Fruit fly (Drosophila melanogaster) whole organism, embryonic: Measurements from ENCODE around the gene CG8892.

Source experiments
- Abd-B ChIP-seq: fragments of 200-800 bp; sonication (Bioruptor generic); optimal IDR thresholded peaks from 2 replicates; lab custom pipeline; 2018; ENCODE audit warnings: missing biosample characterization, mild to moderate bottlenecking, missing genetic modification characterization, moderate library complexity
- C15 ChIP-seq: fragments of 200-800 bp; sonication (Bioruptor generic); IDR thresholded peaks from 3 replicates; pipeline ENCODE4 v1.3.6; 2022; ENCODE audit warnings: missing biosample characterization, missing genetic modification characterization
- CG10147 ChIP-seq: fragments of 200-800 bp; sonication (Bioruptor generic); optimal IDR thresholded peaks from 2 replicates; lab custom pipeline; 2019; ENCODE audit warnings: missing biosample characterization, mild to moderate bottlenecking, missing genetic modification characterization, moderate library complexity
- CG10543 ChIP-seq: fragments of 200-800 bp; sonication (Bioruptor generic); optimal IDR thresholded peaks from 3 replicates; lab custom pipeline; 2017; ENCODE audit warnings: missing biosample characterization, mild to moderate bottlenecking, missing genetic modification characterization, moderate library complexity
- CG11398 ChIP-seq: fragments of 200-800 bp; sonication (Bioruptor generic); optimal IDR thresholded peaks from 2 replicates; lab custom pipeline; 2016; ENCODE audit warnings: missing biosample characterization, missing genetic modification characterization
- CG13894 ChIP-seq: fragments of 200-800 bp; sonication (Bioruptor generic); optimal IDR thresholded peaks from 3 replicates; lab custom pipeline; 2018; ENCODE audit warnings: missing biosample characterization, mild to moderate bottlenecking, missing genetic modification characterization, moderate library complexity
- CG14667 ChIP-seq: fragments of 200-800 bp; sonication (Bioruptor generic); IDR thresholded peaks from 2 replicates; pipeline ENCODE4 v1.3.6; 2022; ENCODE audit warnings: missing biosample characterization, missing genetic modification characterization
- CG15011 ChIP-seq: fragments of 200-800 bp; sonication (Bioruptor generic); optimal IDR thresholded peaks from 3 replicates; lab custom pipeline; 2018; ENCODE audit warnings: missing biosample characterization, mild to moderate bottlenecking, missing genetic modification characterization
- CG1529 ChIP-seq: fragments of 200-800 bp; sonication (Bioruptor generic); optimal IDR thresholded peaks from 3 replicates; lab custom pipeline; 2018; ENCODE audit warnings: missing biosample characterization, missing genetic modification characterization
- CG1602 ChIP-seq: fragments of 200-800 bp; sonication (Bioruptor generic); optimal IDR thresholded peaks from 3 replicates; lab custom pipeline; 2016; ENCODE audit warnings: missing biosample characterization, missing genetic modification characterization
- CG16779 ChIP-seq: fragments of 200-800 bp; sonication (Bioruptor generic); IDR thresholded peaks from 2 replicates; pipeline ENCODE4 v1.3.6; 2022; ENCODE audit warnings: missing biosample characterization, missing genetic modification characterization
- CG16815 ChIP-seq: fragments of 200-800 bp; sonication (Bioruptor generic); optimal IDR thresholded peaks from 3 replicates; lab custom pipeline; 2017; ENCODE audit warnings: missing biosample characterization, mild to moderate bottlenecking, missing genetic modification characterization
- CG16863 ChIP-seq: fragments of 200-800 bp; sonication (Bioruptor generic); optimal IDR thresholded peaks from 3 replicates; lab custom pipeline; 2016; ENCODE audit warnings: missing biosample characterization, missing genetic modification characterization
- CG18764 ChIP-seq: fragments of 200-800 bp; sonication (Bioruptor generic); optimal IDR thresholded peaks from 3 replicates; lab custom pipeline; 2016; ENCODE audit warnings: missing biosample characterization, missing genetic modification characterization
- CG2712 ChIP-seq: fragments of 200-800 bp; optimal IDR thresholded peaks from 3 replicates; lab custom pipeline; 2019; ENCODE audit warnings: missing biosample characterization, mild to moderate bottlenecking, missing genetic modification characterization, moderate library complexity
- CG30403 ChIP-seq: fragments of 200-800 bp; sonication (Bioruptor generic); optimal IDR thresholded peaks from 3 replicates; lab custom pipeline; 2016; ENCODE audit warnings: missing biosample characterization, missing genetic modification characterization
- CG3726 ChIP-seq: fragments of 200-800 bp; sonication (Bioruptor generic); IDR thresholded peaks from 3 replicates; pipeline ENCODE4, ENCODE4 v1.3.6; 2022; ENCODE audit warnings: missing biosample characterization, missing genetic modification characterization
- CG4404 ChIP-seq: fragments of 200-800 bp; sonication (Bioruptor generic); IDR thresholded peaks from 2 replicates; pipeline ENCODE4 v1.3.6; 2022; ENCODE audit warnings: missing biosample characterization, missing genetic modification characterization
- CG4617 ChIP-seq: fragments of 200-800 bp; sonication (Bioruptor generic); optimal IDR thresholded peaks from 3 replicates; lab custom pipeline; 2016; ENCODE audit warnings: missing biosample characterization, missing genetic modification characterization, borderline replicate concordance
- CG6254 ChIP-seq: fragments of 200-800 bp; sonication (Bioruptor generic); optimal IDR thresholded peaks from 3 replicates; lab custom pipeline; 2017; ENCODE audit warnings: mild to moderate bottlenecking, missing biosample characterization, missing genetic modification reagents, missing genetic modification characterization
- CG6683 ChIP-seq: fragments of 200-800 bp; sonication (Bioruptor generic); optimal IDR thresholded peaks from 2 replicates; lab custom pipeline; 2017; ENCODE audit warnings: missing biosample characterization, mild to moderate bottlenecking, missing genetic modification characterization, missing genetic modification reagents
- CHES-1-like ChIP-seq: fragments of 200-800 bp; sonication (Bioruptor generic); optimal IDR thresholded peaks from 2 replicates; lab custom pipeline; 2016; ENCODE audit warnings: missing biosample characterization, missing genetic modification characterization
- D ChIP-seq, 2 experiments: fragments of 200-800 bp in 1 of 2; fragments of >200 bp in 1 of 2; sonication (Bioruptor generic) in 1 of 2; optimal IDR thresholded peaks; 2 replicates in 1 of 2; 3 replicates in 1 of 2; lab custom pipeline; 2017; ENCODE audit warnings: mild to moderate bottlenecking in 1 of 2, missing biosample characterization in 1 of 2, missing genetic modification characterization in 1 of 2, missing genetic modification reagents in 1 of 2
- Dp ChIP-seq: fragments of 200-800 bp; sonication (Bioruptor generic); optimal IDR thresholded peaks from 2 replicates; lab custom pipeline; 2018; ENCODE audit warnings: missing biosample characterization, mild to moderate bottlenecking, missing genetic modification characterization, moderate library complexity
- Fer1 ChIP-seq: fragments of 200-800 bp; sonication (Bioruptor generic); optimal IDR thresholded peaks from 2 replicates; lab custom pipeline; 2017; ENCODE audit warnings: missing biosample characterization, mild to moderate bottlenecking, missing genetic modification characterization
- HLH3B ChIP-seq: fragments of 200-800 bp; sonication (Bioruptor generic); IDR thresholded peaks from 2 replicates; pipeline ENCODE4 v1.3.6; 2022; ENCODE audit warnings: missing biosample characterization, missing genetic modification characterization
- Kr ChIP-seq: fragments of 200-800 bp; sonication (Bioruptor generic); optimal IDR thresholded peaks from 2 replicates; lab custom pipeline; 2017; ENCODE audit warnings: missing biosample characterization, mild to moderate bottlenecking, missing genetic modification characterization
- MESR4 ChIP-seq: fragments of 200-800 bp; sonication (Bioruptor generic); optimal IDR thresholded peaks from 2 replicates; lab custom pipeline; 2018; ENCODE audit warnings: missing biosample characterization, mild to moderate bottlenecking, missing genetic modification characterization, moderate library complexity
- Mrtf ChIP-seq: fragments of 200-800 bp; sonication (Bioruptor generic); IDR thresholded peaks from 3 replicates; pipeline ENCODE4 v1.3.6; 2022; ENCODE audit warnings: missing biosample characterization, missing genetic modification characterization
- NC2α ChIP-seq: fragments of 200-800 bp; sonication (Bioruptor generic); optimal IDR thresholded peaks from 2 replicates; lab custom pipeline; 2016; ENCODE audit warnings: missing biosample characterization, missing genetic modification characterization
- Poxn ChIP-seq: fragments of 200-800 bp; sonication (Bioruptor generic); IDR thresholded peaks from 2 replicates; pipeline ENCODE4 v1.3.6; 2022; ENCODE audit warnings: missing biosample characterization, missing genetic modification characterization
- Six4 ChIP-seq: fragments of 200-800 bp; sonication (Bioruptor generic); optimal IDR thresholded peaks from 2 replicates; lab custom pipeline; 2016; ENCODE audit warnings: missing biosample characterization, missing genetic modification characterization
- Sox100B ChIP-seq: fragments of 200-800 bp; sonication (Bioruptor generic); optimal IDR thresholded peaks from 3 replicates; lab custom pipeline; 2018; ENCODE audit warnings: missing biosample characterization, mild to moderate bottlenecking, missing genetic modification characterization
- Stat92E ChIP-seq, 3 experiments: fragments of >200 bp in 2 of 3; fragments of 200-800 bp in 1 of 3; sonication (Bioruptor generic) in 1 of 3; optimal IDR thresholded peaks; 2 replicates each; lab custom pipeline; 2017 to 2019; ENCODE audit warnings: missing biosample characterization in 3 of 3, missing genetic modification characterization in 3 of 3, mild to moderate bottlenecking in 1 of 3, moderate library complexity in 1 of 3
- ac ChIP-seq: fragments of 200-800 bp; sonication (Bioruptor generic); optimal IDR thresholded peaks from 3 replicates; lab custom pipeline; 2017; ENCODE audit warnings: missing biosample characterization, mild to moderate bottlenecking, missing genetic modification characterization
- ash1 ChIP-seq: fragments of 200-800 bp; sonication (Bioruptor generic); optimal IDR thresholded peaks from 2 replicates; lab custom pipeline; 2018; ENCODE audit warnings: missing biosample characterization, mild to moderate bottlenecking, missing genetic modification characterization
- br ChIP-seq: fragments of >200 bp; optimal IDR thresholded peaks from 2 replicates; lab custom pipeline; 2017
- da ChIP-seq: fragments of 200-800 bp; sonication (Bioruptor generic); optimal IDR thresholded peaks from 2 replicates; lab custom pipeline; 2016; ENCODE audit warnings: missing biosample characterization, missing genetic modification characterization
- fd3F ChIP-seq: fragments of 200-800 bp; sonication (Bioruptor generic); optimal IDR thresholded peaks from 2 replicates; lab custom pipeline; 2018; ENCODE audit warnings: missing biosample characterization, mild to moderate bottlenecking, missing genetic modification characterization, moderate library complexity
- gcm2 ChIP-seq: fragments of 200-800 bp; sonication (Bioruptor generic); optimal IDR thresholded peaks from 2 replicates; lab custom pipeline; 2016; ENCODE audit warnings: missing biosample characterization, missing genetic modification characterization
- gsb-n ChIP-seq: fragments of 200-800 bp; sonication (Bioruptor generic); optimal IDR thresholded peaks from 3 replicates; lab custom pipeline; 2018; ENCODE audit warnings: missing biosample characterization, mild to moderate bottlenecking, missing genetic modification characterization
- h ChIP-seq: fragments of >200 bp; optimal IDR thresholded peaks from 2 replicates; lab custom pipeline; 2017
- jigr1 ChIP-seq: fragments of 200-800 bp; sonication (Bioruptor generic); IDR thresholded peaks from 3 replicates; pipeline ENCODE4 v1.3.6; 2022; ENCODE audit warnings: missing biosample characterization, missing genetic modification characterization
- lola ChIP-seq, 3 experiments: fragments of >200 bp in 2 of 3; fragments of 200-800 bp in 1 of 3; sonication (Bioruptor generic) in 1 of 3; optimal IDR thresholded peaks; 2 replicates each; lab custom pipeline; 2017 to 2019; ENCODE audit warnings: missing biosample characterization in 3 of 3, missing genetic modification characterization in 3 of 3, mild to moderate bottlenecking in 1 of 3, moderate library complexity in 1 of 3
- mam ChIP-seq: fragments of 200-800 bp; sonication (Bioruptor generic); optimal IDR thresholded peaks from 3 replicates; lab custom pipeline; 2016; ENCODE audit warnings: missing biosample characterization, missing genetic modification characterization
- pan ChIP-seq, 4 experiments: fragments of >200 bp in 3 of 4; fragments of 200-800 bp in 1 of 4; sonication (Bioruptor generic) in 1 of 4; optimal IDR thresholded peaks in 3 of 4; IDR thresholded peaks in 1 of 4; 2 replicates each; pipeline versions ENCODE4 v1.3.6 to Lab custom; 2017 to 2022; ENCODE audit warnings: missing biosample characterization in 2 of 4, missing genetic modification characterization in 2 of 4, mixed read lengths in 1 of 4
- pum ChIP-seq: fragments of 200-800 bp; sonication (Bioruptor generic); optimal IDR thresholded peaks from 2 replicates; lab custom pipeline; 2016; ENCODE audit warnings: missing biosample characterization, missing genetic modification characterization
- sd ChIP-seq: fragments of 200-800 bp; sonication (Bioruptor generic); optimal IDR thresholded peaks from 3 replicates; lab custom pipeline; 2018; ENCODE audit warnings: missing biosample characterization, mild to moderate bottlenecking, missing genetic modification characterization, moderate library complexity
- sna ChIP-seq: fragments of 200-800 bp; sonication (Bioruptor generic); IDR thresholded peaks from 2 replicates; pipeline ENCODE4 v1.3.6; 2022; ENCODE audit warnings: missing biosample characterization, missing genetic modification characterization; ENCODE audit not compliant: partially characterized antibody

The CG8892 gene

DNA sequence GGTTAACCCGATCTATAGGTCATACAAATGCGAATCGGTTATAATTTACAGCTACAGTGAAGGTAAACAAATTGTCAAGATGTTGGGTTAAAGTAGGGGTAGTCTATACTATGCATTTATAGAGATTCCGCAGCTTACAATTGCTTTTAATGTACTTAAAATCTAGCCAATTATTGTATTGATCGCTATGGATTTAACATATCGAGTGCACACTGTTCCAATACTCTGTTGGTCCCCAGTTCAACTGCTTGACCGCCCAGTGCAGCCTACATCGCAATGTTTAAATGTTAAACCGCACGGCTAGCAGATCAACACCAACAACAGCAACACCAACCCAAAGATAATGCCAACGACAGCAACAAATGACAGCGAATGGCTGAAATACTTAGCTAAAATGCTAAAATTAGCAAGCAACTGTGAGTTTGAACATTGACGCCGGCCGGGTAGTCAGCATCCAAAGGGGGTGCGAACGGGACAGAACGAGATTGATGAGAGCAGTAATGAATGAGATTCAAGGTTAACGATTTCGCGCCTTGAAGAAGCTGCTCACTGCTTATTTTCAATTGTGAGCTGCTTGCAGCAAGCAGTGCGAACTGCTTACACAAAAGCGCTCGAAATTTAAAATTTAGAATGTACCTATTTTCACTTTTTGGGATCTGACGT is 19.7 kb upstream of the CG8892 start (continued):
- TF ChIP-seq D (optimal IDR thresholded peaks at IDR 0.05; lab: Kevin White, UChicago) (peak; percentile 57), D (GFP tag; optimal IDR thresholded peaks at IDR 0.05; lab: Kevin White, UChicago) (no peak), fd3F (GFP tag; lab: Kevin White, UChicago) (no peak), NC2α (GFP tag; lab: Kevin White, UChicago) (no peak), sna (GFP tag; lab: Robert Waterston, UW) (no peak), da (GFP tag; lab: Kevin White, UChicago) (no peak), CG18764 (GFP tag; lab: Kevin White, UChicago) (no peak), CG10147 (GFP tag; lab: Kevin White, UChicago) (no peak), gcm2 (GFP tag; lab: Kevin White, UChicago) (no peak), CG1529 (GFP tag; lab: Kevin White, UChicago) (no peak), CG10543 (GFP tag; lab: Kevin White, UChicago) (peak; percentile 64), CHES-1-like (GFP tag; lab: Kevin White, UChicago) (no peak), CG30403 (no peak), br (no peak), Six4 (GFP tag; lab: Kevin White, UChicago) (no peak), CG1602 (no peak), Poxn (GFP tag; lab: Robert Waterston, UW) (no peak), ash1 (GFP tag; lab: Kevin White, UChicago) (no peak), Fer1 (GFP tag; lab: Kevin White, UChicago) (no peak), Kr (no peak), C15 (GFP tag; lab: Robert Waterston, UW) (no peak), Stat92E (GFP tag; optimal IDR thresholded peaks at IDR 0.05; lab: Kevin White, UChicago) (no peak), CG13894 (tag; lab: Kevin White, UChicago) (peak; percentile 72), Mrtf (GFP tag; lab: Robert Waterston, UW) (peak; percentile 26; the same call in 2 of the 3 replicates), jigr1 (no peak; the same call in 2 of the 3 replicates), HLH3B (GFP tag; lab: Robert Waterston, UW) (no peak), CG14667 (peak; percentile 24; the same call in 1 of the 2 replicates), CG4404 (GFP tag; lab: Robert Waterston, UW) (peak; percentile 29; the same call in 1 of the 2 replicates), mam (GFP tag; lab: Kevin White, UChicago) (no peak), CG4617 (GFP tag; lab: Kevin White, UChicago) (no peak), gsb-n (no peak), MESR4 (no peak), Dp (GFP tag; lab: Kevin White, UChicago) (peak; percentile 93), CG6254 (GFP tag; lab: Kevin White, UChicago) (no peak), pum (GFP tag; lab: Kevin White, UChicago) (no peak), ac (GFP tag; lab: Kevin White, UChicago) (no peak), Sox100B (GFP tag; lab: Kevin White, UChicago) (no peak), CG6683 (no peak), lola (GFP tag; optimal IDR thresholded peaks at IDR 0.05; lab: Kevin White, UChicago) (peak in 1 of 3 experiments; percentile 55), CG15011 (GFP tag; lab: Kevin White, UChicago) (no peak), CG3726 (GFP tag; lab: Robert Waterston, UW) (no peak; the same call in 2 of the 3 replicates), CG11398 (GFP tag; lab: Kevin White, UChicago) (no peak), CG16863 (GFP tag; lab: Kevin White, UChicago) (no peak), sd (tag; lab: Kevin White, UChicago) (peak; percentile 75), h (no peak), pan (optimal IDR thresholded peaks at IDR 0.05; lab: Kevin White, UChicago) (no peak), pan (GFP tag; optimal IDR thresholded peaks at IDR 0.05 in 1 of 2, IDR thresholded peaks at IDR 0.05 in 1 of 2) (peak in 1 of 2 experiments; percentile 65), Abd-B (peak; percentile 72), CG16815 (GFP tag; lab: Kevin White, UChicago) (no peak), CG16779 (GFP tag; lab: Robert Waterston, UW) (no peak), CG2712 (no peak)
